Worm (Caenorhabditis elegans) whole organism, L2 larva: ENCODE data around the gene clec-210.

Source experiments
- F13H6.1 ChIP-seq: sonication (generic microtip); optimal IDR thresholded peaks from 2 replicates; lab custom pipeline; 2016; ENCODE audit warnings: missing genetic modification characterization, missing compliant biosample characterization
- R02D3.7 ChIP-seq: fragments of 150-350 bp; optimal IDR thresholded peaks from 2 replicates; lab custom pipeline; 2014; ENCODE audit warnings: missing biosample characterization, missing genetic modification characterization
- Y55F3AM.14 ChIP-seq: fragments of 200-800 bp; sonication (Bioruptor generic); optimal IDR thresholded peaks from 2 replicates; lab custom pipeline; 2018; ENCODE audit warnings: mild to moderate bottlenecking, missing genetic modification characterization, missing compliant biosample characterization
- alr-1 ChIP-seq: fragments of 150-350 bp; optimal IDR thresholded peaks from 2 replicates; lab custom pipeline; 2014; ENCODE audit warnings: missing biosample characterization, missing genetic modification characterization
- aly-2 ChIP-seq: fragments of 150-350 bp; optimal IDR thresholded peaks from 2 replicates; lab custom pipeline; 2014; ENCODE audit warnings: missing biosample characterization, missing genetic modification characterization
- ama-1 ChIP-seq: fragments of 150-350 bp; optimal IDR thresholded peaks from 2 replicates; lab custom pipeline; 2018; ENCODE audit warnings: inconsistent platforms
- blmp-1 ChIP-seq: sonication (generic microtip); optimal IDR thresholded peaks from 2 replicates; lab custom pipeline; 2017; ENCODE audit warnings: missing genetic modification characterization, mild to moderate bottlenecking, missing compliant biosample characterization, antibody characterized with exemption, moderate library complexity; ENCODE audit not compliant: insufficient read depth
- ceh-16 ChIP-seq: fragments of 150-350 bp; optimal IDR thresholded peaks from 2 replicates; lab custom pipeline; 2014; ENCODE audit warnings: missing biosample characterization, missing genetic modification characterization
- ceh-82 ChIP-seq: fragments of 150-350 bp; optimal IDR thresholded peaks from 2 replicates; lab custom pipeline; 2014; ENCODE audit warnings: missing biosample characterization, missing genetic modification characterization
- crh-2 ChIP-seq: sonication (generic microtip); optimal IDR thresholded peaks from 2 replicates; lab custom pipeline; 2017; ENCODE audit warnings: missing biosample characterization, missing genetic modification characterization
- dmd-4 ChIP-seq: sonication (generic microtip); optimal IDR thresholded peaks from 2 replicates; lab custom pipeline; 2017; ENCODE audit warnings: missing biosample characterization, missing genetic modification characterization
- elt-1 ChIP-seq: fragments of 150-350 bp; optimal IDR thresholded peaks from 2 replicates; lab custom pipeline; 2014; ENCODE audit warnings: missing biosample characterization, missing genetic modification characterization
- fos-1 ChIP-seq: fragments of 150-350 bp; optimal IDR thresholded peaks from 2 replicates; lab custom pipeline; 2014; ENCODE audit warnings: missing biosample characterization, missing genetic modification characterization
- lin-11 ChIP-seq: fragments of 150-350 bp; sonication (generic microtip); optimal IDR thresholded peaks from 2 replicates; lab custom pipeline; 2014; ENCODE audit warnings: missing biosample characterization, missing genetic modification characterization, inconsistent platforms, mixed read lengths
- lin-39 ChIP-seq: fragments of 150-350 bp; optimal IDR thresholded peaks from 2 replicates; lab custom pipeline; 2014; ENCODE audit warnings: missing biosample characterization, missing genetic modification reagents, missing genetic modification characterization
- lsy-2 ChIP-seq, 2 experiments: fragments of 150-350 bp in 1 of 2; sonication (generic microtip) in 1 of 2; optimal IDR thresholded peaks; 2 replicates each; lab custom pipeline; 2014 to 2017; ENCODE audit warnings: missing biosample characterization in 2 of 2, missing genetic modification characterization in 2 of 2
- mbf-1 ChIP-seq: sonication (generic microtip); optimal IDR thresholded peaks from 2 replicates; lab custom pipeline; 2017; ENCODE audit warnings: missing biosample characterization, missing genetic modification characterization
- mdl-1 ChIP-seq, 2 experiments: fragments of 150-350 bp in 1 of 2; sonication (generic microtip) in 1 of 2; optimal IDR thresholded peaks; 2 replicates each; lab custom pipeline; 2017; ENCODE audit warnings: missing biosample characterization in 2 of 2, missing genetic modification characterization in 2 of 2
- nhr-10 ChIP-seq: sonication (generic microtip); optimal IDR thresholded peaks from 2 replicates; lab custom pipeline; 2017; ENCODE audit warnings: missing biosample characterization, missing genetic modification characterization
- nhr-11 ChIP-seq: fragments of 150-350 bp; optimal IDR thresholded peaks from 2 replicates; lab custom pipeline; 2014; ENCODE audit warnings: missing biosample characterization, missing genetic modification characterization
- nhr-12 ChIP-seq: fragments of 150-350 bp; optimal IDR thresholded peaks from 2 replicates; lab custom pipeline; 2014; ENCODE audit warnings: missing biosample characterization, missing genetic modification characterization
- nhr-21 ChIP-seq: fragments of 150-350 bp; optimal IDR thresholded peaks from 2 replicates; lab custom pipeline; 2014; ENCODE audit warnings: missing biosample characterization, missing genetic modification characterization
- nhr-237 ChIP-seq: fragments of 150-350 bp; optimal IDR thresholded peaks from 2 replicates; lab custom pipeline; 2014; ENCODE audit warnings: missing biosample characterization, missing genetic modification characterization
- nhr-25 ChIP-seq: fragments of 150-350 bp; sonication (generic microtip); optimal IDR thresholded peaks from 3 replicates; lab custom pipeline; 2014; ENCODE audit warnings: missing biosample characterization, missing genetic modification characterization
- peb-1 ChIP-seq: fragments of 150-350 bp; optimal IDR thresholded peaks from 2 replicates; lab custom pipeline; 2014; ENCODE audit warnings: missing biosample characterization, missing genetic modification characterization
- sem-4 ChIP-seq: fragments of 150-350 bp; optimal IDR thresholded peaks from 2 replicates; lab custom pipeline; 2014; ENCODE audit warnings: missing biosample characterization, missing genetic modification reagents, missing genetic modification characterization
- sma-3 ChIP-seq: sonication (generic microtip); optimal IDR thresholded peaks from 2 replicates; lab custom pipeline; 2016; ENCODE audit warnings: missing genetic modification reagents, missing genetic modification characterization, missing compliant biosample characterization
- snpc-4 ChIP-seq: fragments of 150-350 bp; optimal IDR thresholded peaks from 2 replicates; lab custom pipeline; 2014; ENCODE audit warnings: missing biosample characterization, missing genetic modification characterization
- unc-39 ChIP-seq: fragments of 150-350 bp; optimal IDR thresholded peaks from 2 replicates; lab custom pipeline; 2014; ENCODE audit warnings: missing biosample characterization, missing genetic modification characterization
- unc-62 ChIP-seq: fragments of 150-350 bp; optimal IDR thresholded peaks from 2 replicates; lab custom pipeline; 2014; ENCODE audit warnings: missing biosample characterization, missing genetic modification reagents, missing genetic modification characterization
- zag-1 ChIP-seq: fragments of 150-350 bp; optimal IDR thresholded peaks from 2 replicates; lab custom pipeline; 2014; ENCODE audit warnings: missing biosample characterization, missing genetic modification characterization
- ztf-1 ChIP-seq: fragments of 200-800 bp; sonication (Bioruptor generic); conservative IDR thresholded peaks from 2 replicates; pipeline ENCODE4 v1.3.6; 2022; ENCODE audit warnings: missing genetic modification characterization, missing compliant biosample characterization
- ztf-4 ChIP-seq: fragments of 150-350 bp; optimal IDR thresholded peaks from 2 replicates; lab custom pipeline; 2014; ENCODE audit warnings: missing biosample characterization, missing genetic modification characterization

Gene clec-210

DNA sequence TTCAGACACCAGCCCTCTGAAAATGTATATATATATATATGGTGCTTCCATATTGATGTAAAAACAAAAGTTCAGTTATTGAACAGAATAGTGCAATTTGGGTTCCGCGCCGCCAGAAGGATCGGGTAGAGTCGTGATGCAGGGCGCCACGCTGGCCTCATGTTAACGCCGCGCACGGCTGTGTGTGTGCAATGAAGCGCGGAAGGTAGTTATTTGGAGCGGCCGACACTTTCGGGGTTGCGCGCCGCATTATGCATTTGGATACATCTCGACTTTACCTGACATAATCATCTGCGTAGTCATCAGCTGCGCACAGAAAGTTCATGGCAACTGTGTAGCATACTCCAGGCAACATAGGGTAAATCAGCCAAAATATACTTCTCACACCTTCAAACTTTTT, 11.4 kb upstream of the clec-210 start:
- TF ChIP-seq blmp-1 (tag; lab: Kevin White, UChicago) (no peak), fos-1 (tag; lab: Kevin White, UChicago) (no peak), crh-2 (tag; lab: Kevin White, UChicago) (no peak), lin-11 (no peak)
- TF ChIP-seq, all 48 proteins: peak for 0

DNA sequence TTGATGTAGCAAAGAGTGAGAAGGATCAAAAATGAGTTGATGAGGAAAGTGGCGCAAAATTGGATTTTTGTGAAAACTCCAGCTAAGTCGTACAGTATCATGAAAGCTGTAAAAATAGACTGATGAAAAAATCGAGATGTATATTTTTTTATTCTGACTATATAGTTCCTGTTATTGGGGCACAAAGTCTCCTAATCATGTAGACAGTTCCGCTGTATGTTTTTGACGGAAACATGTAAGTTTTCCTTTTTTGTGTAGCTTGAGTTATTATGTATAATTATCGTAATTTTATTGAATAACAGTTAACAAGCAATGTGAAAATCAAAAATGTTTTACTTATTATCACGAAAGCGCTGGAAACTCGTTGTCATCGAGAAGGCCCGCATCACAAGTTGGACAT, 10.7 kb upstream of the clec-210 start, which contains the start of gene str-68:
TSS of gene str-68 (minus strand) at position 101 of the 400 bp plus-strand sequence.
- TF ChIP-seq peb-1 (tag; lab: Kevin White, UChicago) (no peak), F13H6.1 (tag; lab: Kevin White, UChicago) (no peak), nhr-11 (tag; lab: Kevin White, UChicago) (no peak), ztf-4 (tag; lab: Kevin White, UChicago) (no peak), ceh-82 (tag; lab: Kevin White, UChicago) (no peak), zag-1 (tag; lab: Kevin White, UChicago) (no peak), ama-1 (lab: Kevin White, UChicago) (no peak), blmp-1 (tag; lab: Kevin White, UChicago) (no peak), unc-39 (no peak), nhr-237 (tag; lab: Kevin White, UChicago) (no peak), nhr-21 (tag; lab: Kevin White, UChicago) (no peak), fos-1 (tag; lab: Kevin White, UChicago) (no peak)

ce11 chrV:3112198-3112597, 6.0 kb upstream of the clec-210 start:
- TF ChIP-seq mdl-1 (tag; optimal IDR thresholded peaks at IDR 0.05; lab: Kevin White, UChicago) (no peak), fos-1 (tag; lab: Kevin White, UChicago) (peak; percentile 22)

DNA sequence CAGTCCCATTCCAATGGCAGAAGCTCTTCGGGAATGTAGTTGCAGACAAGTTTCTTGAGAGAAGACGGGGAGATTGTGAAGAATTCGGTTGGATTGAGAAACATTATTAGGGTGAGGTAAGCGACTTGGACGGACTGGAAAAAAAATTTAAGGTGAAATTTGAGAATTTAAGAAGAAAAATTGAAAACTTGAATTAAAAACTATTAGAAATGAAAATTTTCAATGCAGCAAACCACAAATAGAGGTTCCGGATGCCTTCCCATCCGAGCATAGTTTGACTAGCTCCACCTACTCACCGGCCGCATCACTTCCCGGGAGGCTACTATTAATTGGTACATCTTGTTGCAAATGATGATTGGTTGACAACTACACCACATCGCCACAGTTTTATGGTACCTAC, 4.4 kb upstream of the clec-210 start, which contains the start of gene Y73C8C.8:
TSS of gene Y73C8C.8 (minus strand) at position 101 of the 400 bp plus-strand sequence.
- TF ChIP-seq ceh-16 (no peak), fos-1 (tag; lab: Kevin White, UChicago) (no peak), ztf-1 (no peak), crh-2 (tag; lab: Kevin White, UChicago) (no peak), aly-2 (tag; lab: Kevin White, UChicago) (no peak), zag-1 (tag; lab: Kevin White, UChicago) (no peak), F13H6.1 (tag; lab: Kevin White, UChicago) (no peak), nhr-10 (tag; lab: Kevin White, UChicago) (no peak), sma-3 (no peak), lin-11 (no peak), sem-4 (no peak), mbf-1 (tag; lab: Kevin White, UChicago) (no peak), nhr-25 (tag; lab: Kevin White, UChicago) (no peak), alr-1 (tag; lab: Kevin White, UChicago) (no peak)
- TF ChIP-seq, all 48 proteins: peak for 0

DNA sequence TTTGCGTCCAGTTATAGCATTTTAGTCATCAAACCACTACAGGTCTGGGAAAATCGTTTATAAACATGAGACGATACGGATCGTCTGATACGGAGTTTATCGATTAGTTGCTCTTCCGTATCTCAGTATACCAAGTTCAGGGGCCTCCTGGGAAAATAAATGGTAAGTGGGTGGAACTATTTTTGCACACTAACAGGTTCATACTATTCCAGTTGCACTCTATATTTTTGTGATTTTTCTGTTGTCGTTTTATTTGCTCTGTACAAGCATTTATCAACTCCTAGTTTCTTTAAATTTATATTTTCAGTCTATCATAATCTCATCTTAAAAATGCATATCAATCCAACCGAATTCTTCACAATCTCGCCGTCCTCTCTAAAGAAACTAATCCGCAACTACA, 3.2 kb upstream of the clec-210 start, which contains the start of gene Y73C8C.3:
TSS of gene Y73C8C.3 (plus strand) at position 301 of the 400 bp plus-strand sequence.
- TF ChIP-seq elt-1 (no peak), sem-4 (no peak)
- TF ChIP-seq, all 48 proteins: peak for 0

ce11 chrV:3119185-3119584, 1.0 kb downstream of the clec-210 start:
- TF ChIP-seq ztf-1 (no peak), crh-2 (tag; lab: Kevin White, UChicago) (no peak), ceh-82 (tag; lab: Kevin White, UChicago) (no peak), nhr-21 (tag; lab: Kevin White, UChicago) (no peak), nhr-237 (tag; lab: Kevin White, UChicago) (no peak), fos-1 (tag; lab: Kevin White, UChicago) (no peak), lin-11 (no peak), lin-39 (tag; lab: Kevin White, UChicago) (no peak), blmp-1 (tag; lab: Kevin White, UChicago) (no peak), nhr-10 (tag; lab: Kevin White, UChicago) (no peak), Y55F3AM.14 (GFP tag; lab: Kevin White, UChicago) (no peak)

- TF ChIP-seq lsy-2 (tag; optimal IDR thresholded peaks at IDR 0.05; lab: Kevin White, UChicago) (no peak), mbf-1 (tag; lab: Kevin White, UChicago) (no peak), sem-4 (no peak), alr-1 (tag; lab: Kevin White, UChicago) (no peak), dmd-4 (no peak), snpc-4 (tag; lab: Kevin White, UChicago) (no peak), R02D3.7 (no peak), nhr-11 (tag; lab: Kevin White, UChicago) (no peak), lin-11 (no peak), unc-62 (GFP tag; lab: Kevin White, UChicago) (no peak), nhr-12 (tag; lab: Kevin White, UChicago) (no peak), nhr-21 (tag; lab: Kevin White, UChicago) (no peak), lin-39 (tag; lab: Kevin White, UChicago) (no peak), nhr-25 (tag; lab: Kevin White, UChicago) (no peak), ztf-4 (tag; lab: Kevin White, UChicago) (no peak), ama-1 (lab: Kevin White, UChicago) (no peak), nhr-237 (tag; lab: Kevin White, UChicago) (no peak)
Observed at ce11 chrV:3121743-3122142, 3.6 kb downstream of the clec-210 start, which contains the start of gene srt-56. Gene srt-56, minus strand, starts transcription at chrV:3121843.
